Fruit fly (Drosophila melanogaster) whole organism, prepupa: ENCODE results near the gene gd.
A peak's percentile ranks its signal among the peaks of the same experiment; 100 is the strongest.

Experiments
- Blimp-1 ChIP-seq: fragments of 200-800 bp; sonication (Bioruptor generic); optimal IDR thresholded peaks from 3 replicates; lab custom pipeline; 2017; ENCODE audit warnings: missing biosample characterization, missing genetic modification characterization, mild to moderate bottlenecking, moderate library complexity, missing genetic modification reagents
- CG10669 ChIP-seq: fragments of 200-800 bp; sonication (Bioruptor generic); optimal IDR thresholded peaks from 3 replicates; lab custom pipeline; 2018; ENCODE audit warnings: missing biosample characterization, mild to moderate bottlenecking, missing genetic modification characterization, moderate library complexity
- CG15336 ChIP-seq: fragments of 200-800 bp; sonication (Bioruptor generic); IDR thresholded peaks from 2 replicates; pipeline ENCODE4 v1.3.6; 2022; ENCODE audit warnings: missing biosample characterization, missing genetic modification characterization
- CG1621 ChIP-seq: fragments of 200-800 bp; sonication (Bioruptor generic); optimal IDR thresholded peaks from 3 replicates; lab custom pipeline; 2018; ENCODE audit warnings: missing biosample characterization, mild to moderate bottlenecking, missing genetic modification characterization
- CG16779 ChIP-seq: fragments of 200-800 bp; sonication (Bioruptor generic); optimal IDR thresholded peaks from 3 replicates; lab custom pipeline; 2017; ENCODE audit warnings: missing biosample characterization, mild to moderate bottlenecking, missing genetic modification characterization
- CG32006 ChIP-seq: fragments of 200-800 bp; sonication (Bioruptor generic); optimal IDR thresholded peaks from 3 replicates; lab custom pipeline; 2017; ENCODE audit warnings: missing biosample characterization, mild to moderate bottlenecking, missing genetic modification characterization
- CG34406 ChIP-seq: fragments of 200-800 bp; sonication (Bioruptor generic); optimal IDR thresholded peaks from 3 replicates; lab custom pipeline; 2016; ENCODE audit warnings: missing biosample characterization, missing genetic modification characterization
- CG3919 ChIP-seq: fragments of 200-800 bp; sonication (Bioruptor generic); optimal IDR thresholded peaks from 3 replicates; lab custom pipeline; 2016; ENCODE audit warnings: missing biosample characterization, missing genetic modification characterization
- CG4318 ChIP-seq: fragments of 200-800 bp; sonication (Bioruptor generic); optimal IDR thresholded peaks from 3 replicates; lab custom pipeline; 2017; ENCODE audit warnings: missing biosample characterization, mild to moderate bottlenecking, missing genetic modification characterization
- CG6276 ChIP-seq: fragments of 200-800 bp; sonication (Bioruptor generic); optimal IDR thresholded peaks from 2 replicates; lab custom pipeline; 2017; ENCODE audit warnings: missing biosample characterization, mild to moderate bottlenecking, missing genetic modification characterization
- CG6792 ChIP-seq: fragments of 200-800 bp; sonication (Bioruptor generic); optimal IDR thresholded peaks from 3 replicates; lab custom pipeline; 2016; ENCODE audit warnings: missing biosample characterization, missing genetic modification characterization
- CG6854 ChIP-seq: fragments of 200-800 bp; sonication (Bioruptor generic); optimal IDR thresholded peaks from 2 replicates; lab custom pipeline; 2017; ENCODE audit warnings: missing biosample characterization, mild to moderate bottlenecking, missing genetic modification characterization
- CG8119 ChIP-seq: fragments of 200-800 bp; sonication (Bioruptor generic); IDR thresholded peaks from 3 replicates; pipeline ENCODE4 v1.3.6; 2022; ENCODE audit warnings: missing biosample characterization, missing genetic modification characterization
- CG8632 ChIP-seq: fragments of 200-800 bp; sonication (Bioruptor generic); optimal IDR thresholded peaks from 3 replicates; lab custom pipeline; 2016; ENCODE audit warnings: missing biosample characterization, missing genetic modification characterization
- CG9139 ChIP-seq: fragments of 200-800 bp; sonication (Bioruptor generic); optimal IDR thresholded peaks from 3 replicates; lab custom pipeline; 2017; ENCODE audit warnings: missing biosample characterization, mild to moderate bottlenecking, missing genetic modification characterization
- Eip78C ChIP-seq: fragments of 200-800 bp; sonication (Bioruptor generic); peaks from one replicate; lab custom pipeline; 2016; ENCODE audit warnings: missing biosample characterization, missing genetic modification characterization
- Ets96B ChIP-seq: fragments of 200-800 bp; optimal IDR thresholded peaks from 2 replicates; lab custom pipeline; 2019; ENCODE audit warnings: missing biosample characterization, mild to moderate bottlenecking, missing genetic modification characterization, moderate library complexity
- Lpt ChIP-seq: fragments of 200-800 bp; sonication (Bioruptor generic); optimal IDR thresholded peaks from 3 replicates; lab custom pipeline; 2016; ENCODE audit warnings: missing biosample characterization, missing genetic modification characterization
- OdsH ChIP-seq: fragments of 200-800 bp; sonication (Bioruptor generic); optimal IDR thresholded peaks from 3 replicates; lab custom pipeline; 2016; ENCODE audit warnings: missing biosample characterization, missing genetic modification characterization
- Smox ChIP-seq: fragments of 200-800 bp; sonication (Bioruptor generic); optimal IDR thresholded peaks from 3 replicates; lab custom pipeline; 2016; ENCODE audit warnings: missing biosample characterization, missing genetic modification characterization
- Sox102F ChIP-seq: fragments of 200-800 bp; sonication (Bioruptor generic); optimal IDR thresholded peaks from 2 replicates; lab custom pipeline; 2016; ENCODE audit warnings: missing biosample characterization, mild to moderate bottlenecking, missing genetic modification characterization
- Sox14 ChIP-seq: fragments of 200-800 bp; sonication (Bioruptor generic); optimal IDR thresholded peaks from 3 replicates; lab custom pipeline; 2016; ENCODE audit warnings: missing biosample characterization, missing genetic modification characterization
- Sox15 ChIP-seq: fragments of 200-800 bp; sonication (Bioruptor generic); optimal IDR thresholded peaks from 3 replicates; lab custom pipeline; 2016; ENCODE audit warnings: missing biosample characterization, missing genetic modification characterization
- achi ChIP-seq: fragments of 200-800 bp; sonication (Bioruptor generic); optimal IDR thresholded peaks from 3 replicates; lab custom pipeline; 2016; ENCODE audit warnings: missing biosample characterization, missing genetic modification characterization
- acj6 ChIP-seq: fragments of 200-800 bp; sonication (Bioruptor generic); optimal IDR thresholded peaks from 3 replicates; lab custom pipeline; 2016; ENCODE audit warnings: missing biosample characterization, missing genetic modification characterization
- cyc ChIP-seq: fragments of 200-800 bp; sonication (Bioruptor generic); optimal IDR thresholded peaks from 3 replicates; lab custom pipeline; 2016; ENCODE audit warnings: missing biosample characterization, missing genetic modification characterization
- dsx ChIP-seq: fragments of 200-800 bp; optimal IDR thresholded peaks from 3 replicates; lab custom pipeline; 2019; ENCODE audit warnings: missing biosample characterization, mild to moderate bottlenecking, missing genetic modification characterization, moderate library complexity; ENCODE audit not compliant: poor library complexity, severe bottlenecking
- esn ChIP-seq: fragments of 200-800 bp; sonication (Bioruptor generic); optimal IDR thresholded peaks from 2 replicates; lab custom pipeline; 2016; ENCODE audit warnings: missing biosample characterization, mild to moderate bottlenecking, missing genetic modification characterization, moderate library complexity
- fd59A ChIP-seq: fragments of 200-800 bp; sonication (Bioruptor generic); optimal IDR thresholded peaks from 2 replicates; lab custom pipeline; 2017; ENCODE audit warnings: missing biosample characterization, mild to moderate bottlenecking, missing genetic modification characterization, missing genetic modification reagents
- fkh ChIP-seq: fragments of 200-800 bp; sonication (Bioruptor generic); optimal IDR thresholded peaks from 3 replicates; lab custom pipeline; 2017; ENCODE audit warnings: missing biosample characterization, mild to moderate bottlenecking, missing genetic modification characterization, moderate library complexity
- net ChIP-seq: fragments of 200-800 bp; sonication (Bioruptor generic); optimal IDR thresholded peaks from 3 replicates; lab custom pipeline; 2016; ENCODE audit warnings: missing biosample characterization, missing genetic modification characterization
- pdm3 ChIP-seq: fragments of 200-800 bp; sonication (Bioruptor generic); optimal IDR thresholded peaks from 3 replicates; lab custom pipeline; 2016; ENCODE audit warnings: missing biosample characterization, missing genetic modification characterization
- spab ChIP-seq: fragments of 200-800 bp; sonication (Bioruptor generic); optimal IDR thresholded peaks from 2 replicates; lab custom pipeline; 2017; ENCODE audit warnings: missing biosample characterization, mild to moderate bottlenecking, missing genetic modification characterization, missing genetic modification reagents
- ss ChIP-seq, 2 experiments: fragments of 200-800 bp; sonication (Bioruptor generic); optimal IDR thresholded peaks; 2 replicates in 1 of 2; 3 replicates in 1 of 2; lab custom pipeline; 2017 to 2018; ENCODE audit warnings: mild to moderate bottlenecking in 2 of 2, missing biosample characterization in 2 of 2, missing genetic modification characterization in 2 of 2, moderate library complexity in 1 of 2
- svp ChIP-seq: fragments of 200-800 bp; sonication (Bioruptor generic); peaks from one replicate; lab custom pipeline; 2016; ENCODE audit warnings: missing biosample characterization, missing genetic modification characterization

Gene gd

dm6 chrX:12012149-12013097, 24.9 kb upstream of the gd start, which contains the start of the genes CG1492 and regucalcin:
Gene CG1492, minus strand, starts transcription at chrX:12012211.
Gene regucalcin, plus strand, starts transcription at chrX:12012377.
- TF ChIP-seq CG4318 (GFP tag; lab: Kevin White, UChicago) = no peak
- no peak for TF ChIP-seq achi (GFP tag; lab: Kevin White, UChicago)
- TF ChIP-seq CG34406 (GFP tag; lab: Kevin White, UChicago) = no peak
- TF ChIP-seq cyc = no peak
- TF ChIP-seq Smox (GFP tag; lab: Kevin White, UChicago) = no peak
- no peak for TF ChIP-seq CG6276 (GFP tag; lab: Kevin White, UChicago)
- TF ChIP-seq Blimp-1 = no peak
- TF ChIP-seq Sox15 (GFP tag; lab: Kevin White, UChicago) = no peak
- no peak for TF ChIP-seq CG6792 (GFP tag; lab: Kevin White, UChicago)
- no peak for TF ChIP-seq Lpt (GFP tag; lab: Kevin White, UChicago)
- no peak for TF ChIP-seq CG6854
- TF ChIP-seq CG15336 = no peak
- TF ChIP-seq Ets96B (tag; lab: Kevin White, UChicago) = no peak
- no peak for TF ChIP-seq CG8119
- TF ChIP-seq svp (GFP tag; lab: Kevin White, UChicago) = peak; percentile 95
- TF ChIP-seq OdsH (GFP tag; lab: Kevin White, UChicago) = no peak
- TF ChIP-seq CG9139 (GFP tag; lab: Kevin White, UChicago) = no peak
- no peak for TF ChIP-seq CG10669
- no peak for TF ChIP-seq spab
- no peak for TF ChIP-seq net
- no peak for TF ChIP-seq CG1621 (tag; lab: Kevin White, UChicago)
- TF ChIP-seq pdm3 (GFP tag; lab: Kevin White, UChicago) = no peak
- peak; percentile 6 for TF ChIP-seq Eip78C (GFP tag; lab: Kevin White, UChicago)
- peak; percentile 31 for TF ChIP-seq dsx (GFP tag; lab: Kevin White, UChicago)
- TF ChIP-seq Sox14 (GFP tag; lab: Kevin White, UChicago) = no peak
- no peak for TF ChIP-seq CG8632 (GFP tag; lab: Kevin White, UChicago)
- TF ChIP-seq fkh (GFP tag; lab: Kevin White, UChicago) = peak; percentile 66
- TF ChIP-seq CG32006 (GFP tag; lab: Kevin White, UChicago) = no peak

dm6 chrX:12007593-12007992, 20.0 kb upstream of the gd start:
- TF ChIP-seq svp (GFP tag; lab: Kevin White, UChicago) = peak; percentile 6
- no peak for TF ChIP-seq CG16779 (tag; lab: Kevin White, UChicago)
- peak; percentile 71 for TF ChIP-seq Eip78C (GFP tag; lab: Kevin White, UChicago)
- TF ChIP-seq CG1621 (tag; lab: Kevin White, UChicago) = no peak
- TF ChIP-seq ss (GFP tag; optimal IDR thresholded peaks at IDR 0.05; lab: Kevin White, UChicago) = no peak
- no peak for TF ChIP-seq CG6854
- TF ChIP-seq acj6 = no peak
- no peak for TF ChIP-seq CG32006 (GFP tag; lab: Kevin White, UChicago)
- no peak for TF ChIP-seq fd59A (GFP tag; lab: Kevin White, UChicago)
- TF ChIP-seq Sox102F (GFP tag; lab: Kevin White, UChicago) = no peak
- no peak for TF ChIP-seq esn (GFP tag; lab: Kevin White, UChicago)
- no peak for TF ChIP-seq CG3919 (GFP tag; lab: Kevin White, UChicago)
- no peak for TF ChIP-seq spab
